ENCODE assay signal across 6 worm cellular contexts in genomic region chrX:1086406-1086897, ce11.
A peak's percentile ranks its signal among the peaks of the same experiment; 100 is the strongest.
TF ChIP-seq lines count a peak whose summit lies in the region.

No protein-coding gene starts in this region.

TF ChIP-seq in whole organism, L1 larva, 84 proteins besides CTCF, POLR2A, EP300 and RAD21 (continues in another document):
- TF ChIP-seq ets-5 (GFP tag; IDR thresholded peaks at IDR 0.05; lab: Robert Waterston, UW) (no peak), unc-62 (GFP tag; optimal IDR thresholded peaks at IDR 0.05; lab: Kevin White, UChicago) (no peak), nhr-85 (tag; lab: Kevin White, UChicago) (no peak), zip-4 (GFP tag; optimal IDR thresholded peaks at IDR 0.05; lab: Kevin White, UChicago) (peak; percentile 38), nhr-11 (tag; optimal IDR thresholded peaks at IDR 0.05; lab: Kevin White, UChicago) (no peak), nhr-71 (tag; optimal IDR thresholded peaks at IDR 0.05; lab: Kevin White, UChicago) (no peak), nhr-76 (tag; optimal IDR thresholded peaks at IDR 0.05; lab: Kevin White, UChicago) (no peak), fkh-4 (tag; optimal IDR thresholded peaks at IDR 0.05; lab: Kevin White, UChicago; ENCODE audit: borderline replicate concordance) (peak; percentile 93), nhr-20 (tag; optimal IDR thresholded peaks at IDR 0.05; lab: Kevin White, UChicago) (no peak), nhr-19 (GFP tag; conservative IDR thresholded peaks at IDR 0.05; lab: Robert Waterston, UW) (no peak), lin-35 (GFP tag; optimal IDR thresholded peaks at IDR 0.05; lab: Kevin White, UChicago) (no peak), sptf-1 (tag; optimal IDR thresholded peaks at IDR 0.05; lab: Kevin White, UChicago) (no peak), elt-3 (tag; optimal IDR thresholded peaks at IDR 0.05; lab: Kevin White, UChicago) (no peak), pag-3 (tag; optimal IDR thresholded peaks at IDR 0.05; lab: Kevin White, UChicago; ENCODE audit: borderline replicate concordance, insufficient read depth) (no peak), hlh-17 (GFP tag; optimal IDR thresholded peaks at IDR 0.05; lab: Kevin White, UChicago; ENCODE audit: borderline replicate concordance) (no peak)

TF ChIP-seq in whole organism, L2 larva, 48 proteins besides CTCF, POLR2A, EP300 and RAD21 (continues in another document):
- peak; percentile 57 for TF ChIP-seq nhr-25 (tag; optimal IDR thresholded peaks at IDR 0.05; lab: Kevin White, UChicago)
- no peak for TF ChIP-seq nhr-77 (tag; optimal IDR thresholded peaks at IDR 0.05; lab: Kevin White, UChicago)
- peak; percentile 13 for TF ChIP-seq sem-4 (tag; optimal IDR thresholded peaks at IDR 0.05; lab: Kevin White, UChicago)
- TF ChIP-seq unc-39 (tag; optimal IDR thresholded peaks at IDR 0.05; lab: Kevin White, UChicago) = no peak
- TF ChIP-seq unc-55 (GFP tag; optimal IDR thresholded peaks at IDR 0.05; lab: Kevin White, UChicago) = peak; percentile 9
- no peak for TF ChIP-seq unc-62 (GFP tag; optimal IDR thresholded peaks at IDR 0.05; lab: Kevin White, UChicago)
- TF ChIP-seq alr-1 (tag; optimal IDR thresholded peaks at IDR 0.05; lab: Kevin White, UChicago) = no peak
- no peak for TF ChIP-seq ceh-82 (tag; optimal IDR thresholded peaks at IDR 0.05; lab: Kevin White, UChicago)
- no peak for TF ChIP-seq crh-2 (tag; optimal IDR thresholded peaks at IDR 0.05; lab: Kevin White, UChicago)
- no peak for TF ChIP-seq nhr-12 (tag; optimal IDR thresholded peaks at IDR 0.05; lab: Kevin White, UChicago)
- TF ChIP-seq ztf-1 (GFP tag; conservative IDR thresholded peaks at IDR 0.05; lab: Robert Waterston, UW) = no peak
- no peak for TF ChIP-seq elt-3 (tag; optimal IDR thresholded peaks at IDR 0.05; lab: Kevin White, UChicago)
- no peak for TF ChIP-seq fos-1 (tag; optimal IDR thresholded peaks at IDR 0.05; lab: Kevin White, UChicago)
- no peak for TF ChIP-seq ZK546.5 (tag; optimal IDR thresholded peaks at IDR 0.05; lab: Kevin White, UChicago)
- TF ChIP-seq nhr-129 (tag; optimal IDR thresholded peaks at IDR 0.05; lab: Kevin White, UChicago) = no peak
- TF ChIP-seq nhr-23 (tag; optimal IDR thresholded peaks at IDR 0.05; lab: Kevin White, UChicago) = no peak
- no peak for TF ChIP-seq mbf-1 (tag; optimal IDR thresholded peaks at IDR 0.05; lab: Kevin White, UChicago)

TF ChIP-seq in whole organism, L3 larva, 47 proteins besides CTCF, POLR2A, EP300 and RAD21:
- TF ChIP-seq nhr-25 (tag; optimal IDR thresholded peaks at IDR 0.05; lab: Kevin White, UChicago) = peak; percentile 64
- no peak for TF ChIP-seq pqm-1 (tag; optimal IDR thresholded peaks at IDR 0.05; lab: Kevin White, UChicago)
- peak; percentile 12 for TF ChIP-seq elt-1 (tag; optimal IDR thresholded peaks at IDR 0.05; lab: Kevin White, UChicago)
- peak; percentile 26 for TF ChIP-seq egl-5 (tag; optimal IDR thresholded peaks at IDR 0.05; lab: Kevin White, UChicago)
- TF ChIP-seq sea-2 (GFP tag; optimal IDR thresholded peaks at IDR 0.05; lab: Kevin White, UChicago) = no peak
- TF ChIP-seq fkh-10 (GFP tag; optimal IDR thresholded peaks at IDR 0.05; lab: Kevin White, UChicago) = no peak
- no peak for TF ChIP-seq ama-1 (optimal IDR thresholded peaks at IDR 0.05; lab: Kevin White, UChicago)
- no peak for TF ChIP-seq mdl-1 (tag; optimal IDR thresholded peaks at IDR 0.05; lab: Kevin White, UChicago)
- TF ChIP-seq nfya-1 (tag; optimal IDR thresholded peaks at IDR 0.05; lab: Kevin White, UChicago; ENCODE audit: insufficient read depth) = peak; percentile 12
TF ChIP-seq in whole organism, L3 larva: peak in this region for 4.

TF ChIP-seq in whole organism, L4 larva, 104 proteins besides CTCF, POLR2A, EP300 and RAD21:
- TF ChIP-seq mdt-29 (GFP tag; IDR thresholded peaks at IDR 0.05; lab: Robert Waterston, UW) = no peak
- peak in 1 of 2 experiments; percentile 21 for TF ChIP-seq lsy-2 (tag; optimal IDR thresholded peaks at IDR 0.05; lab: Kevin White, UChicago)
- TF ChIP-seq unc-62 (GFP tag; optimal IDR thresholded peaks at IDR 0.05 in 1 of 2; lab: Kevin White, UChicago) = peak in 1 of 2 experiments; percentile 10
- no peak for TF ChIP-seq unc-62 (tag; optimal IDR thresholded peaks at IDR 0.05; lab: Kevin White, UChicago)
- no peak for TF ChIP-seq dve-1 (tag; optimal IDR thresholded peaks at IDR 0.05; lab: Kevin White, UChicago; ENCODE audit: insufficient read depth)
- peak; percentile 13 for TF ChIP-seq mep-1 (tag; optimal IDR thresholded peaks at IDR 0.05; lab: Kevin White, UChicago)
- TF ChIP-seq D1046.2 (GFP tag; IDR thresholded peaks at IDR 0.05; lab: Robert Waterston, UW) = no peak

TF ChIP-seq in whole organism, late embryonic, 69 proteins besides CTCF, POLR2A, EP300 and RAD21:
- TF ChIP-seq npax-4 (tag; optimal IDR thresholded peaks at IDR 0.05; lab: Kevin White, UChicago) = no peak
- TF ChIP-seq hlh-8 (tag; optimal IDR thresholded peaks at IDR 0.05; lab: Kevin White, UChicago) = peak; percentile 35
- TF ChIP-seq unc-3 (GFP tag; conservative IDR thresholded peaks at IDR 0.05; lab: Robert Waterston, UW) = no peak
- TF ChIP-seq unc-3 (tag; optimal IDR thresholded peaks at IDR 0.05; lab: Kevin White, UChicago) = no peak

TF ChIP-seq in whole organism, young adult, 124 proteins besides CTCF, POLR2A, EP300 and RAD21:
- TF ChIP-seq lin-35 (GFP tag; optimal IDR thresholded peaks at IDR 0.05; lab: Kevin White, UChicago) (no peak), ztf-18 (tag; optimal IDR thresholded peaks at IDR 0.05; lab: Kevin White, UChicago) (no peak), ceh-58 (GFP tag; IDR thresholded peaks at IDR 0.05; lab: Robert Waterston, UW) (no peak), cebp-1 (GFP tag; IDR thresholded peaks at IDR 0.05; lab: Robert Waterston, UW) (no peak), cebp-1 (tag; optimal IDR thresholded peaks at IDR 0.05; lab: Kevin White, UChicago) (peak; percentile 89)
